Fruit fly (Drosophila melanogaster) whole organism, embryonic: Measurements from ENCODE around the gene Hacd1.
A peak's percentile ranks its signal among the peaks of the same experiment; 100 is the strongest.

Experiments
- B-H2 ChIP-seq: fragments of 200-800 bp; sonication (Bioruptor generic); optimal IDR thresholded peaks from 2 replicates; lab custom pipeline; 2018; ENCODE audit warnings: missing biosample characterization, mild to moderate bottlenecking, missing genetic modification characterization
- CG10147 ChIP-seq: fragments of 200-800 bp; sonication (Bioruptor generic); optimal IDR thresholded peaks from 2 replicates; lab custom pipeline; 2019; ENCODE audit warnings: missing biosample characterization, mild to moderate bottlenecking, missing genetic modification characterization, moderate library complexity
- CG10366 ChIP-seq: fragments of 200-800 bp; sonication (Bioruptor generic); IDR thresholded peaks from 2 replicates; pipeline ENCODE4 v1.3.6; 2022; ENCODE audit warnings: missing biosample characterization, missing genetic modification characterization
- CG10979 ChIP-seq: fragments of 200-800 bp; sonication (Bioruptor generic); optimal IDR thresholded peaks from 2 replicates; lab custom pipeline; 2018; ENCODE audit warnings: missing biosample characterization, mild to moderate bottlenecking, missing genetic modification characterization, moderate library complexity
- CG11696 ChIP-seq: fragments of 200-800 bp; sonication (Bioruptor generic); IDR thresholded peaks from 2 replicates; pipeline ENCODE4 v1.3.6; 2022; ENCODE audit warnings: missing biosample characterization, missing genetic modification characterization
- CG12071 ChIP-seq: fragments of 200-800 bp; sonication (Bioruptor generic); optimal IDR thresholded peaks from 3 replicates; lab custom pipeline; 2018; ENCODE audit warnings: missing biosample characterization, mild to moderate bottlenecking, missing genetic modification characterization
- CG1233 ChIP-seq: fragments of 200-800 bp; sonication (Bioruptor generic); optimal IDR thresholded peaks from 4 replicates; lab custom pipeline; 2018; ENCODE audit warnings: missing biosample characterization, mild to moderate bottlenecking, missing genetic modification characterization
- CG13287 ChIP-seq: fragments of 200-800 bp; sonication (Bioruptor generic); IDR thresholded peaks from 2 replicates; pipeline ENCODE4 v1.3.6; 2022; ENCODE audit warnings: missing biosample characterization, missing genetic modification characterization; ENCODE audit not compliant: partially characterized antibody
- CG14667 ChIP-seq: fragments of 200-800 bp; sonication (Bioruptor generic); IDR thresholded peaks from 2 replicates; pipeline ENCODE4 v1.3.6; 2022; ENCODE audit warnings: missing biosample characterization, missing genetic modification characterization
- CG1647 ChIP-seq: fragments of 200-800 bp; sonication (Bioruptor generic); optimal IDR thresholded peaks from 3 replicates; lab custom pipeline; 2016; ENCODE audit warnings: missing biosample characterization, missing genetic modification characterization
- CG16815 ChIP-seq: fragments of 200-800 bp; sonication (Bioruptor generic); optimal IDR thresholded peaks from 3 replicates; lab custom pipeline; 2017; ENCODE audit warnings: missing biosample characterization, mild to moderate bottlenecking, missing genetic modification characterization
- CG16863 ChIP-seq: fragments of 200-800 bp; sonication (Bioruptor generic); optimal IDR thresholded peaks from 3 replicates; lab custom pipeline; 2016; ENCODE audit warnings: missing biosample characterization, missing genetic modification characterization
- CG17385 ChIP-seq: fragments of 200-800 bp; sonication (Bioruptor generic); optimal IDR thresholded peaks from 3 replicates; lab custom pipeline; 2018; ENCODE audit warnings: missing biosample characterization, mild to moderate bottlenecking, missing genetic modification characterization
- CG17568 ChIP-seq: fragments of 200-800 bp; sonication (Bioruptor generic); optimal IDR thresholded peaks from 2 replicates; lab custom pipeline; 2018; ENCODE audit warnings: missing biosample characterization, mild to moderate bottlenecking, missing genetic modification characterization, moderate library complexity
- CG18011 ChIP-seq: fragments of 200-800 bp; sonication (Bioruptor generic); optimal IDR thresholded peaks from 2 replicates; lab custom pipeline; 2017; ENCODE audit warnings: missing biosample characterization, missing genetic modification characterization, mild to moderate bottlenecking, moderate library complexity, missing genotype
- CG2116 ChIP-seq: fragments of 200-800 bp; sonication (Bioruptor generic); optimal IDR thresholded peaks from 3 replicates; lab custom pipeline; 2018; ENCODE audit warnings: missing biosample characterization, mild to moderate bottlenecking, missing genetic modification characterization
- CG2712 ChIP-seq: fragments of 200-800 bp; optimal IDR thresholded peaks from 3 replicates; lab custom pipeline; 2019; ENCODE audit warnings: missing biosample characterization, mild to moderate bottlenecking, missing genetic modification characterization, moderate library complexity
- CG31224 ChIP-seq: fragments of 200-800 bp; sonication (Bioruptor generic); IDR thresholded peaks from 2 replicates; pipeline ENCODE4 v1.3.6; 2022; ENCODE audit warnings: missing biosample characterization, missing genetic modification characterization
- CG3995 ChIP-seq: fragments of 200-800 bp; sonication (Bioruptor generic); optimal IDR thresholded peaks from 3 replicates; lab custom pipeline; 2016; ENCODE audit warnings: missing biosample characterization, missing genetic modification characterization
- CG7357 ChIP-seq: fragments of 200-800 bp; sonication (Bioruptor generic); IDR thresholded peaks from 3 replicates; pipeline ENCODE4 v1.3.6; 2022; ENCODE audit warnings: missing biosample characterization, missing genetic modification characterization
- CG8944 ChIP-seq: fragments of 200-800 bp; sonication (Bioruptor generic); optimal IDR thresholded peaks from 3 replicates; lab custom pipeline; 2016; ENCODE audit warnings: missing biosample characterization, missing genetic modification characterization
- CG9609 ChIP-seq: fragments of 200-800 bp; sonication (Bioruptor generic); optimal IDR thresholded peaks from 3 replicates; lab custom pipeline; 2016; ENCODE audit warnings: missing biosample characterization, missing genetic modification characterization
- Fer2 ChIP-seq: fragments of 200-800 bp; sonication (Bioruptor generic); optimal IDR thresholded peaks from 2 replicates; lab custom pipeline; 2018; ENCODE audit warnings: missing biosample characterization, mild to moderate bottlenecking, missing genetic modification characterization, moderate library complexity
- Fer3 ChIP-seq: fragments of 200-800 bp; sonication (Bioruptor generic); optimal IDR thresholded peaks from 2 replicates; lab custom pipeline; 2018; ENCODE audit warnings: missing biosample characterization, mild to moderate bottlenecking, missing genetic modification characterization, moderate library complexity
- HLH4C ChIP-seq: fragments of 200-800 bp; sonication (Bioruptor generic); IDR thresholded peaks from 3 replicates; pipeline ENCODE4 v1.3.6; 2022; ENCODE audit warnings: missing biosample characterization, missing genetic modification characterization; ENCODE audit not compliant: partially characterized antibody
- Hr78 ChIP-seq, 2 experiments: fragments of 200-800 bp in 1 of 2; fragments of >200 bp in 1 of 2; sonication (Bioruptor generic) in 1 of 2; optimal IDR thresholded peaks; 2 replicates each; lab custom pipeline; 2017 to 2019; ENCODE audit warnings: missing biosample characterization in 2 of 2, missing genetic modification characterization in 2 of 2, mild to moderate bottlenecking in 1 of 2, moderate library complexity in 1 of 2
- Mrtf ChIP-seq: fragments of 200-800 bp; sonication (Bioruptor generic); IDR thresholded peaks from 3 replicates; pipeline ENCODE4 v1.3.6; 2022; ENCODE audit warnings: missing biosample characterization, missing genetic modification characterization
- Nf-YA ChIP-seq: fragments of 200-800 bp; sonication (Bioruptor generic); IDR thresholded peaks from 2 replicates; pipeline ENCODE4 v1.3.6; 2022; ENCODE audit warnings: missing biosample characterization, missing genetic modification characterization
- Sry-δ ChIP-seq: fragments of 200-800 bp; sonication (Bioruptor generic); optimal IDR thresholded peaks from 2 replicates; lab custom pipeline; 2016; ENCODE audit warnings: missing biosample characterization, missing genetic modification characterization
- Xbp1 ChIP-seq: fragments of 200-800 bp; sonication (Bioruptor generic); optimal IDR thresholded peaks from 3 replicates; lab custom pipeline; 2016; ENCODE audit warnings: missing biosample characterization, mild to moderate bottlenecking, missing genetic modification characterization
- crp ChIP-seq, 2 experiments: fragments of 200-800 bp; sonication (Bioruptor generic); optimal IDR thresholded peaks; 2 replicates in 1 of 2; 3 replicates in 1 of 2; lab custom pipeline; 2017; ENCODE audit warnings: missing biosample characterization in 2 of 2, missing genetic modification characterization in 2 of 2, mild to moderate bottlenecking in 1 of 2, moderate library complexity in 1 of 2
- gcm ChIP-seq: fragments of 200-800 bp; sonication (Bioruptor generic); optimal IDR thresholded peaks from 2 replicates; lab custom pipeline; 2019; ENCODE audit warnings: missing biosample characterization, mild to moderate bottlenecking, missing genetic modification characterization, moderate library complexity
- gem ChIP-seq: fragments of 200-800 bp; sonication (Bioruptor generic); optimal IDR thresholded peaks from 2 replicates; lab custom pipeline; 2019; ENCODE audit warnings: missing biosample characterization, mild to moderate bottlenecking, missing genetic modification characterization, moderate library complexity
- ham ChIP-seq: fragments of 200-800 bp; sonication (Bioruptor generic); IDR thresholded peaks from 2 replicates; pipeline ENCODE4 v1.3.6; 2022; ENCODE audit warnings: missing biosample characterization, missing genetic modification characterization
- hb ChIP-seq: fragments of 200-800 bp; sonication (Bioruptor generic); IDR thresholded peaks from 3 replicates; pipeline ENCODE4 v1.3.6; 2022; ENCODE audit warnings: missing biosample characterization, missing genetic modification characterization; ENCODE audit not compliant: partially characterized antibody
- jumu ChIP-seq: fragments of 200-800 bp; sonication (Bioruptor generic); optimal IDR thresholded peaks from 3 replicates; lab custom pipeline; 2016; ENCODE audit warnings: missing biosample characterization, missing genetic modification characterization
- lov ChIP-seq, 2 experiments: fragments of 200-800 bp in 1 of 2; fragments of >200 bp in 1 of 2; sonication (Bioruptor generic) in 1 of 2; IDR thresholded peaks in 1 of 2; optimal IDR thresholded peaks in 1 of 2; 2 replicates in 1 of 2; 3 replicates in 1 of 2; pipeline versions ENCODE4 v1.3.6 to Lab custom; 2017 to 2022; ENCODE audit warnings: missing biosample characterization in 1 of 2, missing genetic modification characterization in 1 of 2
- nerfin-2 ChIP-seq: fragments of 200-800 bp; sonication (Bioruptor generic); IDR thresholded peaks from 2 replicates; pipeline ENCODE4 v1.3.6; 2022; ENCODE audit warnings: missing biosample characterization, missing genetic modification characterization; ENCODE audit not compliant: partially characterized antibody
- peb ChIP-seq: fragments of 200-800 bp; sonication (Bioruptor generic); IDR thresholded peaks from 2 replicates; pipeline ENCODE4 v1.3.6; 2022; ENCODE audit warnings: missing biosample characterization, missing genetic modification characterization
- pfk ChIP-seq: fragments of 200-800 bp; sonication (Bioruptor generic); optimal IDR thresholded peaks from 2 replicates; lab custom pipeline; 2018; ENCODE audit warnings: missing biosample characterization, mild to moderate bottlenecking, missing genetic modification characterization, moderate library complexity
- pum ChIP-seq: fragments of 200-800 bp; sonication (Bioruptor generic); optimal IDR thresholded peaks from 2 replicates; lab custom pipeline; 2016; ENCODE audit warnings: missing biosample characterization, missing genetic modification characterization
- salm ChIP-seq: fragments of 200-800 bp; sonication (Bioruptor generic); optimal IDR thresholded peaks from 2 replicates; lab custom pipeline; 2018; ENCODE audit warnings: missing biosample characterization, mild to moderate bottlenecking, missing genetic modification characterization
- sisA ChIP-seq: fragments of 200-800 bp; sonication (Bioruptor generic); IDR thresholded peaks from 2 replicates; pipeline ENCODE4 v1.3.6; 2022; ENCODE audit warnings: missing biosample characterization, missing genetic modification characterization
- slou ChIP-seq: fragments of 200-800 bp; sonication (Bioruptor generic); optimal IDR thresholded peaks from 3 replicates; lab custom pipeline; 2016; ENCODE audit warnings: missing biosample characterization, missing genetic modification characterization
- sna ChIP-seq: fragments of 200-800 bp; sonication (Bioruptor generic); IDR thresholded peaks from 2 replicates; pipeline ENCODE4 v1.3.6; 2022; ENCODE audit warnings: missing biosample characterization, missing genetic modification characterization; ENCODE audit not compliant: partially characterized antibody
- z ChIP-seq: fragments of 200-800 bp; sonication (Bioruptor generic); IDR thresholded peaks from 3 replicates; pipeline ENCODE4 v1.3.6; 2022; ENCODE audit warnings: missing biosample characterization, missing genetic modification characterization

Gene Hacd1

dm6 chr2L:12045941-12046855, 44.1 kb upstream of the Hacd1 start, which contains the start of gene CG6770 (continued):
- TF ChIP-seq Fer2: peak; percentile 80
- TF ChIP-seq jumu: no peak
- peak; percentile 71 for TF ChIP-seq CG11696 (GFP tag; lab: Robert Waterston, UW)
- peak; percentile 89 for TF ChIP-seq Fer3 (tag; lab: Kevin White, UChicago)
- peak; percentile 60; the same call in 1 of the 2 replicates for TF ChIP-seq CG14667 (GFP tag; lab: Robert Waterston, UW)
- no peak for TF ChIP-seq CG8944 (GFP tag; lab: Kevin White, UChicago)
- no peak for TF ChIP-seq z (GFP tag; lab: Robert Waterston, UW)
- TF ChIP-seq CG16863: no peak
- peak; percentile 51 for TF ChIP-seq sisA (GFP tag; lab: Robert Waterston, UW)
- TF ChIP-seq crp (GFP tag; optimal IDR thresholded peaks at IDR 0.05; lab: Kevin White, UChicago): no peak
- TF ChIP-seq peb (GFP tag; lab: Robert Waterston, UW): peak; percentile 70
- peak; percentile 48 for TF ChIP-seq CG9609 (GFP tag; lab: Kevin White, UChicago)
- no peak for TF ChIP-seq ham
- TF ChIP-seq hb (GFP tag; lab: Robert Waterston, UW): no peak
- peak; percentile 63 for TF ChIP-seq gcm (GFP tag; lab: Kevin White, UChicago)
- TF ChIP-seq CG2712 (tag; lab: Kevin White, UChicago): peak; percentile 75
- peak; percentile 37 for TF ChIP-seq CG12071 (GFP tag; lab: Kevin White, UChicago)
- TF ChIP-seq Mrtf (GFP tag; lab: Robert Waterston, UW): peak; percentile 79
- TF ChIP-seq slou (GFP tag; lab: Kevin White, UChicago): no peak
- peak; percentile 87 for TF ChIP-seq gem (tag; lab: Kevin White, UChicago)
- peak; percentile 90 for TF ChIP-seq CG10147
- peak; percentile 64 for TF ChIP-seq CG31224 (GFP tag; lab: Robert Waterston, UW)
- peak; percentile 54 for TF ChIP-seq pfk (GFP tag; lab: Kevin White, UChicago)
- peak; percentile 91 for TF ChIP-seq B-H2 (GFP tag; lab: Kevin White, UChicago)
- peak; percentile 43 for TF ChIP-seq CG1233
- TF ChIP-seq CG10366 (GFP tag; lab: Robert Waterston, UW): peak; percentile 87
- peak; percentile 28; the same call in 1 of the 2 replicates for TF ChIP-seq CG13287
- TF ChIP-seq nerfin-2: no peak
- TF ChIP-seq CG7357 (GFP tag; lab: Robert Waterston, UW): peak; percentile 42; the same call in 1 of the 3 replicates
- peak; percentile 71 for TF ChIP-seq Xbp1 (GFP tag; lab: Kevin White, UChicago)
- TF ChIP-seq CG18011 (GFP tag; lab: Kevin White, UChicago): peak; percentile 43
- no peak for TF ChIP-seq Sry-δ (GFP tag; lab: Kevin White, UChicago)
- peak; percentile 34; the same call in 2 of the 3 replicates for TF ChIP-seq HLH4C (GFP tag; lab: Robert Waterston, UW)
- TF ChIP-seq pum (GFP tag; lab: Kevin White, UChicago): no peak
- peak; percentile 57 for TF ChIP-seq CG1647 (GFP tag; lab: Kevin White, UChicago)
- no peak for TF ChIP-seq lov (optimal IDR thresholded peaks at IDR 0.05; lab: Kevin White, UChicago)
- TF ChIP-seq lov (GFP tag; IDR thresholded peaks at IDR 0.05; lab: Robert Waterston, UW): peak; percentile 42; the same call in 1 of the 3 replicates
- peak; percentile 70 for TF ChIP-seq salm (tag; lab: Kevin White, UChicago)
- peak; percentile 84 for TF ChIP-seq CG17568 (GFP tag; lab: Kevin White, UChicago)
- TF ChIP-seq Nf-YA (GFP tag; lab: Robert Waterston, UW): peak; percentile 55
- peak; percentile 77 for TF ChIP-seq CG17385
- TF ChIP-seq CG3995 (GFP tag; lab: Kevin White, UChicago): peak; percentile 25
- peak; percentile 53 for TF ChIP-seq CG2116 (GFP tag; lab: Kevin White, UChicago)
- TF ChIP-seq Hr78 (GFP tag; optimal IDR thresholded peaks at IDR 0.05; lab: Kevin White, UChicago): peak in 1 of 2 experiments; percentile 33
- TF ChIP-seq CG10979 (tag; lab: Kevin White, UChicago): peak; percentile 64
- TF ChIP-seq sna (GFP tag; lab: Robert Waterston, UW): 0 out of 2 replicates have a peak, but pooled peaks have one; percentile 28
- peak; percentile 2 for TF ChIP-seq CG16815 (GFP tag; lab: Kevin White, UChicago)
